Worm (Caenorhabditis elegans) whole organism, midembryonic: ENCODE results near the gene srh-212.
"Not testable (repeated sequence)": the region's sequence is repeated elsewhere in the genome, so short reads cannot be mapped to it uniquely, and the experiment has no call there.

Experiments
- T22C8.4 ChIP-seq: fragments of 200-800 bp; sonication (Bioruptor generic); IDR thresholded peaks from 2 replicates; pipeline ENCODE4 v1.3.6; 2022; ENCODE audit warnings: missing genetic modification characterization, missing compliant biosample characterization
- cog-1 ChIP-seq: sonication (generic microtip); optimal IDR thresholded peaks from 2 replicates; lab custom pipeline; 2016; ENCODE audit warnings: missing genetic modification characterization, missing compliant biosample characterization
- flt-1 ChIP-seq: fragments of 200-800 bp; sonication (Bioruptor generic); IDR thresholded peaks from 2 replicates; pipeline ENCODE4 v1.3.6; 2022; ENCODE audit warnings: missing genetic modification characterization, missing compliant biosample characterization
- klf-2 ChIP-seq: fragments of 200-800 bp; sonication (Bioruptor generic); conservative IDR thresholded peaks from 2 replicates; pipeline ENCODE4 v1.3.6; 2022; ENCODE audit warnings: missing genetic modification reagents, missing genetic modification characterization, missing compliant biosample characterization
- med-1 ChIP-seq: sonication (generic microtip); optimal IDR thresholded peaks from 2 replicates; lab custom pipeline; 2017; ENCODE audit warnings: missing genetic modification characterization, mild to moderate bottlenecking, missing compliant biosample characterization, antibody characterized with exemption, missing genetic modification reagents; ENCODE audit not compliant: insufficient read depth
- ref-1 ChIP-seq: fragments of 200-800 bp; sonication (Bioruptor generic); conservative IDR thresholded peaks from 2 replicates; pipeline ENCODE4 v1.3.6; 2022; ENCODE audit warnings: missing genetic modification reagents, missing genetic modification characterization, missing compliant biosample characterization
- tab-1 ChIP-seq: fragments of 200-800 bp; sonication (Bioruptor generic); IDR thresholded peaks from 2 replicates; pipeline ENCODE4 v1.3.6; 2022; ENCODE audit warnings: missing genetic modification characterization, missing compliant biosample characterization
- ztf-23 ChIP-seq: fragments of 200-800 bp; sonication (Bioruptor generic); IDR thresholded peaks from 2 replicates; pipeline ENCODE4 v1.3.6; 2022; ENCODE audit warnings: missing genetic modification reagents, missing genetic modification characterization, missing compliant biosample characterization
- ztf-29 ChIP-seq: fragments of 200-800 bp; sonication (Bioruptor generic); IDR thresholded peaks from 2 replicates; pipeline ENCODE4 v1.3.6; 2022; ENCODE audit warnings: missing genetic modification reagents, missing genetic modification characterization, missing compliant biosample characterization

Gene srh-212

DNA sequence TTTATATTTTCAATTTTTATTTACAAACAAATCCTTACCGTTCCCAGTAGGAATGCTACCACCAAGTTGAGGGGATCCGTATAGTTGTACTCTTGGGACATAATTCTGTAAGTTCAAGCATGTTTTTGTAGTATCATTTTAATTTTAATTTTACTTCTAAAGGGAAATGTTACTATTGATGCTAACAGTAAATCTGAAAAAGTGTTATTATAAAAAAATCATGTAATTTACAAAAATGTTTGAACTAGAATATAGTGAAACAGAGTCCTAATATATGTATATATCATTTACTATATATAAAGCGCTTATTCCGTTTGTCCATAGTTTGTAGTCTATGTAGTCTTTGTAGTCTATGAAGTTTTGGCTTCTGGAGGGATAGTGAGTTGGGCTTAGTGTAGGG, 23.7 kb upstream of the srh-212 start, which contains the start of gene srx-93:
TSS of gene srx-93 (minus strand) at position 101 of the 400 bp plus-strand sequence.
- TF ChIP-seq ref-1 (GFP tag; lab: Robert Waterston, UW); flt-1; ztf-29 (GFP tag; lab: Robert Waterston, UW): not testable (repeated sequence)

DNA sequence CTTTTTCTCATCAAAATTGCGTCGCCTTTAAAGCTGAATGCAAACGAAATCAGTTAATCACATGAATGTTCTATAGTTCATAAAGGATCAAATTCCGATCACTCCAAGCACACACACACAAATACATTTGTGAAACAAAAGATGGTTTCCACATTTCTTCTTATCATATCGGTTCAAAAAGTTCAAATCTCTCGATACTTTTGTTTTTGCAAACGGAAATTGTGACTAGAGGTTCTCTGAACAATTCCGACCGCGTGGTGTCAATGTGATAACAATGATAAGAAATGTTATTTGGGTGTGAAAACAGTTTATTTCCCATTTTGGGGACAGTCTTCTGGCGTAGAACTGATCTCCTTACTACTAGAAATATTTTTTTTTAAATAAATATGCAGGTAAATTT, 19.9 kb upstream of the srh-212 start:
- no peak for TF ChIP-seq med-1 (GFP tag; lab: Kevin White, UChicago)
- TF ChIP-seq tab-1 (GFP tag; lab: Robert Waterston, UW) = no peak
- no peak for TF ChIP-seq ref-1 (GFP tag; lab: Robert Waterston, UW)
- no peak for TF ChIP-seq flt-1
- no peak for TF ChIP-seq ztf-23
- no peak for TF ChIP-seq klf-2
- TF ChIP-seq T22C8.4 (GFP tag; lab: Robert Waterston, UW) = no peak
- TF ChIP-seq ztf-29 (GFP tag; lab: Robert Waterston, UW) = no peak
- no peak for TF ChIP-seq cog-1 (tag; lab: Kevin White, UChicago)

DNA sequence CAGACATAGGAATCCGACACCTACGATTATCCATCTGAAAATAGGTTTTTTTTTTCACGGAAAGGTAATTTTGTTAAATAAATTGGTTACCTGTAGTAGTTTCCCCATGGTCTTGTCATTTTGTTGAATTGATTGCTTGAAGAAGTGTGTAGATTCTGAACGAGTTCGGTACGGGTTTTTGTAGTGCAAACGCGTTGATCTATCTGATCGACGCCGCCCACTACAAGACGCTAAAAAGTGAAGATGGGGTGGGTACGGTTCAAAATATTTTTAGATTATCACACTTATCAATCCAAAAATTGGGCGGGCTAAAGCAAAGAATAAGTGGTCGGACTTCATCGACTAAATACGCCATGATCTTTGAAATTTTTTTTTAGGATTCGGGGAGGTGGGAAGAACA, 17.4 kb upstream of the srh-212 start, which contains the start of gene T22F3.11:
TSS of gene T22F3.11 (minus strand) at position 157 of the 400 bp plus-strand sequence.
- TF ChIP-seq med-1 (GFP tag; lab: Kevin White, UChicago) (no peak), T22C8.4 (GFP tag; lab: Robert Waterston, UW) (no peak), ztf-29 (GFP tag; lab: Robert Waterston, UW) (no peak), ref-1 (GFP tag; lab: Robert Waterston, UW) (no peak), cog-1 (tag; lab: Kevin White, UChicago) (no peak), flt-1 (no peak), ztf-23 (no peak), tab-1 (GFP tag; lab: Robert Waterston, UW) (no peak), klf-2 (no peak)

DNA sequence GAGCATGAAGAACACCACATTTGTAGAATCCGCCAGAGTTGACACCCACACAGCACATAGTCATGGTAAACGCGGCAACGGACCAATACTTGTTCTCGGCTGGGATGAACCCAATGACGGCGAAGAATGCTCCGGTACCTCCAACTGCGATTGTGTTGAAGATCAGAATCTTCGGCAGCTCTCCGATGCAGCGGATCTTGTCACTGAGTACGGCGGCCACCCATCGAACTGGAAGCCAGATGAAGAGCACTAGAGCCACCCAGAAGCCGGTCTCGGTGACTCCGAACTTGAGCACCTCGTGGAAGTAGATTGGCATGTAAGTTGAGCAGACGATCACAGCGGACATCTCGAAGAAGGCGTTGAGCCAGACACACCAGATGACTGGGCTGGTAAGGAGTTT, 16.1 kb upstream of the srh-212 start:
- no peak for TF ChIP-seq T22C8.4 (GFP tag; lab: Robert Waterston, UW)
- no peak for TF ChIP-seq flt-1
- TF ChIP-seq ztf-29 (GFP tag; lab: Robert Waterston, UW) = no peak
- TF ChIP-seq tab-1 (GFP tag; lab: Robert Waterston, UW) = no peak
- TF ChIP-seq cog-1 (tag; lab: Kevin White, UChicago) = no peak
- no peak for TF ChIP-seq klf-2
- no peak for TF ChIP-seq ztf-23
- TF ChIP-seq ref-1 (GFP tag; lab: Robert Waterston, UW) = no peak
- no peak for TF ChIP-seq med-1 (GFP tag; lab: Kevin White, UChicago)

DNA sequence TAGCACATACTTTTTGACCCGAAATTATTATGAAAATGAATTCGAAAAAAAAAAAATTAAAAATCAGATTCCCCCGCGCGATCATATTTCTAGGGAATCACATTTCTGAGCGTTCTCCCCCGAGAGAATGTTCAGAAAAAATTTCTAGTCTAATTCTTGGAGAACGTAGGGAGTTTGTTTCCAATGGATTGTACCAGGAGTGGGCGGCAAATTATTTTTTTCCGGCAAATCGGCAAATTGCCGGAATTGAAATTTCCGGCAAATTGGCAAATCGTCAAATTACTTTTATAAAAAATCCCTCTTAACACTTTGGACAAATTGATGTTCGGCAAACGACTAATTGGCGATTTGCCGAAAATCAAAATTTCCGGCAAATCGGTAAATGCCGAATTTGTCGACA, 14.7 kb upstream of the srh-212 start, which contains the start of gene T22F3.10:
TSS of gene T22F3.10 (minus strand) at position 101 of the 400 bp plus-strand sequence.
- TF ChIP-seq flt-1 (no peak), tab-1 (GFP tag; lab: Robert Waterston, UW) (no peak), ztf-29 (GFP tag; lab: Robert Waterston, UW) (no peak), T22C8.4 (GFP tag; lab: Robert Waterston, UW) (no peak), klf-2 (no peak), med-1 (GFP tag; lab: Kevin White, UChicago) (no peak), cog-1 (tag; lab: Kevin White, UChicago) (no peak), ref-1 (GFP tag; lab: Robert Waterston, UW) (no peak), ztf-23 (no peak)

DNA sequence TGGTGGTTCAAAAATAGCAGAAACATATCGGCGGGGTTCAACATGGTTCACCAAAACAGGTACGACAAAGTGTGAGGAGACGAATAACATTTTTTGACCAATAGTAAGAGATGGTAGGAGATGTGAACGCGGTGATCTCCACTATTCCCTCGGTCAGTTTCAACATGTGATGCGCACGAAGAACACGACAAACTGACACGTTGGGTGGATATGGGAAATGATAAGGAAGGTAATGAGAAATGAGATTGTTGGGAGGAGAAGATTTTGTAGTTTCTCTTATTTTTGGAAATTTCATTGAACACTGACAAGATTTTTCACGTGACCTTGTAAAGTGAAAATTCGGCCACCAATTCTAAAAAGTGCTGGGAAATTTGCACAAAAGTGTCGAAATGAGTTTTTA, 13.8 kb upstream of the srh-212 start:
- TF ChIP-seq flt-1 = no peak
- TF ChIP-seq ztf-29 (GFP tag; lab: Robert Waterston, UW) = no peak
- TF ChIP-seq tab-1 (GFP tag; lab: Robert Waterston, UW) = no peak
- no peak for TF ChIP-seq ref-1 (GFP tag; lab: Robert Waterston, UW)

DNA sequence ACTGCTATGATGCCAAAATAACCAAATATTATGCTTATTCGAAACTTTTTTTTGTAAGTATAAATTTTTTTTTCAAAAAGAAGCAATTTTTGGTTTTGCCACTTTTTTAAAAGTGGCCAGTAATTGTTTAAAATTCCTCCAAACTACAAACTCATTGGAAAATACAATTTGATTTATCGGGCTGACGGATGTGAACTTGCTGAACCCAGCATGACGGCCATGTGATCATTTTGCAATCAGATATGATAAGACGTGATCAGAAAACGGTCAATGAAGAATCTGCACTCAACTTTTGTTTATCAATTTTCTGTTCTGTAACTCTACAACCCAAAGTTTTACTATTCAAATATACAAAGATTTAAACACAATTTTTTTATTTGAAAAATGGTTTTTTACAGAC, 9.4 kb upstream of the srh-212 start:
- TF ChIP-seq ztf-29 (GFP tag; lab: Robert Waterston, UW) (no peak), flt-1 (no peak), ztf-23 (no peak), tab-1 (GFP tag; lab: Robert Waterston, UW) (no peak), T22C8.4 (GFP tag; lab: Robert Waterston, UW) (no peak), cog-1 (tag; lab: Kevin White, UChicago) (no peak), klf-2 (no peak), ref-1 (GFP tag; lab: Robert Waterston, UW) (no peak), med-1 (GFP tag; lab: Kevin White, UChicago) (no peak)

DNA sequence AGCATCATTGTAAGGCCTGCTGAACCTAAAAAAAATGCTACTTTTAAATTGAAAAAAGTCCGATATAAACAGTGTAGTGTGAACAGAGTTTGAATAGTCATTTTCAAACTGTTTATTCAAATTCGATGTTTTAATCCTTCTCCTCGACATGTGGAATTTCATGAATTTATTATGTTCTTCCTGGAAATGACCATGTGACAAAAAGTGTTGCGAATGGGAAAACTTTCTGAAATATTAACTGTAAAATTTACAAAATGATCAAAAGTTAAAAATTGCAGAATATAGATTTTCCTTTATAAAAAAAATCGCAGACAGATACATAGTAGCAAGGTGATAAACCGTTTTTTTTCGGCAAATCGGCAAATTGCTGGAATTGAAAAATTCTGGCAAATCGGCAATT, 8.4 kb upstream of the srh-212 start, which contains the start of gene T22F3.8:
TSS of gene T22F3.8 (minus strand) at position 101 of the 400 bp plus-strand sequence.
- TF ChIP-seq ztf-29 (GFP tag; lab: Robert Waterston, UW) (no peak), klf-2 (no peak), med-1 (GFP tag; lab: Kevin White, UChicago) (no peak), cog-1 (tag; lab: Kevin White, UChicago) (no peak)

DNA sequence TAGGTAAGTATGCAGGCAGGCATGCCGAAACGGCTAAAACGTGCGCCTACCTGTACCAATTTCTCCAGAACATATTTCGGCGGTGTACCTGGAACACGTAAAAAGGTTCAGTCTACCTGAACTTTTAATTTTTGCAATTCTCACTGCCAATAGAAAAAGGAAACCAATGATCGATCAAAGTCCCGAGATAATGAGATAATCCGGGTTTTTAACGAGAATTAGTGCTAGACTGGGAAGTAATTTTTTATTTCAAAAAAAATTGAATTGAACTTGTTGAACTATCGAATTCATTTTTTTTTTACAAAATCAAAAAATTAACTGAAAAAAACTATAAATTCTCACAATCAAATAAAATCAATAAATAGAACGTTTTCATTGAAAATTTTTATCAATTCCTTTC, 3.6 kb upstream of the srh-212 start, which contains the start of gene T22F3.7:
TSS of gene T22F3.7 (minus strand) at position 101 of the 400 bp plus-strand sequence.
- no peak for TF ChIP-seq T22C8.4 (GFP tag; lab: Robert Waterston, UW)
- TF ChIP-seq med-1 (GFP tag; lab: Kevin White, UChicago) = no peak
- TF ChIP-seq klf-2 = no peak
- TF ChIP-seq cog-1 (tag; lab: Kevin White, UChicago) = no peak
- no peak for TF ChIP-seq ztf-29 (GFP tag; lab: Robert Waterston, UW)
- TF ChIP-seq tab-1 (GFP tag; lab: Robert Waterston, UW) = no peak
- TF ChIP-seq flt-1 = no peak
- no peak for TF ChIP-seq ref-1 (GFP tag; lab: Robert Waterston, UW)
- TF ChIP-seq ztf-23 = no peak

DNA sequence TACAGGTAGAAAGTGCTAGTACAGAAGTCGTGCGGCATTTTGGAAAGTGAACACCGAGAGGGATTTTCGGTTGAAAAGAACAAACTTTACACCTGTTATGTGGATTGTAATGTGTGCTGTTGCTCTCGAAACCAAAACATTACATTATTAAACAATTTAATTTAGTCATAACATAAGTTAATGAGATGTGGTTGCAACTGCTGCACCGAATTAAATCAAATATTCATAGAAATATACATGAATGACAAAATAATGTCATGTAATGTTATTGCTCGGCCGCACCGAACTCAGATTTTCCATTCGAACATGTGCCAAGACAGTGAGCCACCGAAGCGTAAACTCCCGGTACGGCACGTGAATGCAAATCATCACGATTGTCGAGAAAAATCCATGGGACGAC, 2.0 kb downstream of the srh-212 start, which contains the start of gene srh-213:
TSS of gene srh-213 (minus strand) at position 101 of the 400 bp plus-strand sequence.
- no peak for TF ChIP-seq ztf-23
- TF ChIP-seq tab-1 (GFP tag; lab: Robert Waterston, UW) = no peak
- TF ChIP-seq med-1 (GFP tag; lab: Kevin White, UChicago) = no peak
- TF ChIP-seq T22C8.4 (GFP tag; lab: Robert Waterston, UW) = no peak
- TF ChIP-seq ref-1 (GFP tag; lab: Robert Waterston, UW) = no peak
- TF ChIP-seq ztf-29 (GFP tag; lab: Robert Waterston, UW) = no peak
- no peak for TF ChIP-seq flt-1
- TF ChIP-seq klf-2 = no peak
- TF ChIP-seq cog-1 (tag; lab: Kevin White, UChicago) = no peak
